Fruit fly (Drosophila melanogaster) whole organism, embryonic: ENCODE results near the gene Gk2.

Experiments
- CG15696 ChIP-seq: fragments of 200-800 bp; sonication (Bioruptor generic); optimal IDR thresholded peaks from 2 replicates; lab custom pipeline; 2019; ENCODE audit warnings: missing biosample characterization, mild to moderate bottlenecking, missing genetic modification characterization, moderate library complexity
- CG32532 ChIP-seq: fragments of 200-800 bp; sonication (Bioruptor generic); IDR thresholded peaks from 2 replicates; pipeline ENCODE4 v1.3.6; 2022; ENCODE audit warnings: missing biosample characterization, missing genetic modification characterization
- CG5180 ChIP-seq: fragments of 200-800 bp; sonication (Bioruptor generic); optimal IDR thresholded peaks from 3 replicates; lab custom pipeline; 2017; ENCODE audit warnings: missing biosample characterization, missing genetic modification characterization, mild to moderate bottlenecking, moderate library complexity, missing genetic modification reagents
- Dp ChIP-seq: fragments of 200-800 bp; sonication (Bioruptor generic); optimal IDR thresholded peaks from 2 replicates; lab custom pipeline; 2018; ENCODE audit warnings: missing biosample characterization, mild to moderate bottlenecking, missing genetic modification characterization, moderate library complexity
- gsb ChIP-seq: fragments of 200-800 bp; sonication (Bioruptor generic); IDR thresholded peaks from 2 replicates; pipeline ENCODE4 v1.3.6; 2022; ENCODE audit warnings: missing biosample characterization, missing genetic modification characterization
- h ChIP-seq: fragments of >200 bp; optimal IDR thresholded peaks from 2 replicates; lab custom pipeline; 2017
- ham ChIP-seq: fragments of 200-800 bp; sonication (Bioruptor generic); IDR thresholded peaks from 2 replicates; pipeline ENCODE4 v1.3.6; 2022; ENCODE audit warnings: missing biosample characterization, missing genetic modification characterization
- onecut ChIP-seq: fragments of 200-800 bp; sonication (Bioruptor generic); IDR thresholded peaks from 2 replicates; pipeline ENCODE4 v1.3.6; 2022; ENCODE audit warnings: missing biosample characterization, missing genetic modification characterization
- stwl ChIP-seq: fragments of 200-800 bp; sonication (Bioruptor generic); optimal IDR thresholded peaks from 3 replicates; lab custom pipeline; 2018; ENCODE audit warnings: missing biosample characterization, mild to moderate bottlenecking, missing genetic modification characterization, moderate library complexity
- wdn ChIP-seq: fragments of 200-800 bp; sonication (Bioruptor generic); IDR thresholded peaks from 2 replicates; pipeline ENCODE4 v1.3.6; 2022; ENCODE audit warnings: missing biosample characterization, missing genetic modification characterization

- no peak for TF ChIP-seq ham (GFP tag; lab: Robert Waterston, UW)
- TF ChIP-seq CG5180 (GFP tag; lab: Kevin White, UChicago), result no peak
- no peak for TF ChIP-seq onecut (GFP tag; lab: Robert Waterston, UW)
- TF ChIP-seq CG32532 (GFP tag; lab: Robert Waterston, UW), result no peak
- TF ChIP-seq h, result no peak
- TF ChIP-seq wdn, result no peak
- no peak for TF ChIP-seq CG15696 (tag; lab: Kevin White, UChicago)
- no peak for TF ChIP-seq gsb (GFP tag; lab: Robert Waterston, UW)
- no peak for TF ChIP-seq Dp (GFP tag; lab: Kevin White, UChicago)
- TF ChIP-seq stwl (tag; lab: Kevin White, UChicago), result no peak
These were observed 27.0 kb upstream of the Gk2 start for dm6 chr3L:1711218-1711617.
